Fruit fly (Drosophila melanogaster) whole organism, prepupa: Measurements from ENCODE around the gene CSN6.
A peak's percentile ranks its signal among the peaks of the same experiment; 100 is the strongest.

Source experiments
- Blimp-1 ChIP-seq: fragments of 200-800 bp; sonication (Bioruptor generic); optimal IDR thresholded peaks from 3 replicates; lab custom pipeline; 2017; ENCODE audit warnings: missing biosample characterization, missing genetic modification characterization, mild to moderate bottlenecking, moderate library complexity, missing genetic modification reagents
- CG10631 ChIP-seq: fragments of 200-800 bp; sonication (Bioruptor generic); optimal IDR thresholded peaks from 2 replicates; lab custom pipeline; 2016; ENCODE audit warnings: missing biosample characterization, missing genetic modification characterization
- CG10669 ChIP-seq: fragments of 200-800 bp; sonication (Bioruptor generic); optimal IDR thresholded peaks from 3 replicates; lab custom pipeline; 2018; ENCODE audit warnings: missing biosample characterization, mild to moderate bottlenecking, missing genetic modification characterization, moderate library complexity
- CG11294 ChIP-seq: fragments of 200-800 bp; sonication (Bioruptor generic); IDR thresholded peaks from 2 replicates; pipeline ENCODE4 v1.3.6; 2022; ENCODE audit warnings: missing biosample characterization, missing genetic modification characterization
- CG11902 ChIP-seq: fragments of 200-800 bp; sonication (Bioruptor generic); optimal IDR thresholded peaks from 3 replicates; lab custom pipeline; 2016; ENCODE audit warnings: missing biosample characterization, missing genetic modification characterization
- CG1621 ChIP-seq: fragments of 200-800 bp; sonication (Bioruptor generic); optimal IDR thresholded peaks from 3 replicates; lab custom pipeline; 2018; ENCODE audit warnings: missing biosample characterization, mild to moderate bottlenecking, missing genetic modification characterization
- CG16779 ChIP-seq: fragments of 200-800 bp; sonication (Bioruptor generic); optimal IDR thresholded peaks from 3 replicates; lab custom pipeline; 2017; ENCODE audit warnings: missing biosample characterization, mild to moderate bottlenecking, missing genetic modification characterization
- CG3032 ChIP-seq: fragments of 200-800 bp; optimal IDR thresholded peaks from 2 replicates; lab custom pipeline; 2019; ENCODE audit warnings: missing biosample characterization, mild to moderate bottlenecking, missing genetic modification characterization, moderate library complexity
- CG31627 ChIP-seq: fragments of 200-800 bp; sonication (Bioruptor generic); optimal IDR thresholded peaks from 3 replicates; lab custom pipeline; 2016; ENCODE audit warnings: missing biosample characterization, missing genetic modification characterization
- CG32006 ChIP-seq: fragments of 200-800 bp; sonication (Bioruptor generic); optimal IDR thresholded peaks from 3 replicates; lab custom pipeline; 2017; ENCODE audit warnings: missing biosample characterization, mild to moderate bottlenecking, missing genetic modification characterization
- CG34406 ChIP-seq: fragments of 200-800 bp; sonication (Bioruptor generic); optimal IDR thresholded peaks from 3 replicates; lab custom pipeline; 2016; ENCODE audit warnings: missing biosample characterization, missing genetic modification characterization
- CG4318 ChIP-seq: fragments of 200-800 bp; sonication (Bioruptor generic); optimal IDR thresholded peaks from 3 replicates; lab custom pipeline; 2017; ENCODE audit warnings: missing biosample characterization, mild to moderate bottlenecking, missing genetic modification characterization
- CG6163 ChIP-seq: fragments of 200-800 bp; sonication (Bioruptor generic); IDR thresholded peaks from 3 replicates; pipeline ENCODE4 v1.3.6; 2022; ENCODE audit warnings: missing biosample characterization, missing genetic modification characterization
- CG6792 ChIP-seq: fragments of 200-800 bp; sonication (Bioruptor generic); optimal IDR thresholded peaks from 3 replicates; lab custom pipeline; 2016; ENCODE audit warnings: missing biosample characterization, missing genetic modification characterization
- CG7368 ChIP-seq: fragments of 200-800 bp; sonication (Bioruptor generic); optimal IDR thresholded peaks from 3 replicates; lab custom pipeline; 2016; ENCODE audit warnings: missing biosample characterization, missing genetic modification characterization
- CG8119 ChIP-seq: fragments of 200-800 bp; sonication (Bioruptor generic); IDR thresholded peaks from 3 replicates; pipeline ENCODE4 v1.3.6; 2022; ENCODE audit warnings: missing biosample characterization, missing genetic modification characterization
- CG8319 ChIP-seq: fragments of 200-800 bp; sonication (Bioruptor generic); optimal IDR thresholded peaks from 3 replicates; lab custom pipeline; 2016; ENCODE audit warnings: missing biosample characterization, missing genetic modification characterization
- CG8632 ChIP-seq: fragments of 200-800 bp; sonication (Bioruptor generic); optimal IDR thresholded peaks from 3 replicates; lab custom pipeline; 2016; ENCODE audit warnings: missing biosample characterization, missing genetic modification characterization
- CG9139 ChIP-seq: fragments of 200-800 bp; sonication (Bioruptor generic); optimal IDR thresholded peaks from 3 replicates; lab custom pipeline; 2017; ENCODE audit warnings: missing biosample characterization, mild to moderate bottlenecking, missing genetic modification characterization
- Ets21C ChIP-seq: fragments of 200-800 bp; sonication (Bioruptor generic); optimal IDR thresholded peaks from 3 replicates; lab custom pipeline; 2016; ENCODE audit warnings: missing biosample characterization, missing genetic modification characterization
- Ets96B ChIP-seq: fragments of 200-800 bp; optimal IDR thresholded peaks from 2 replicates; lab custom pipeline; 2019; ENCODE audit warnings: missing biosample characterization, mild to moderate bottlenecking, missing genetic modification characterization, moderate library complexity
- Gug ChIP-seq: fragments of 200-800 bp; sonication (Bioruptor generic); IDR thresholded peaks from 2 replicates; pipeline ENCODE4 v1.3.6; 2022; ENCODE audit warnings: missing biosample characterization, missing genetic modification characterization
- Hr38 ChIP-seq: sonication (Bioruptor generic); optimal IDR thresholded peaks from 2 replicates; lab custom pipeline; 2016; ENCODE audit warnings: missing biosample characterization, missing genetic modification characterization
- Hr4 ChIP-seq: fragments of 200-800 bp; sonication (Bioruptor generic); optimal IDR thresholded peaks from 3 replicates; lab custom pipeline; 2016; ENCODE audit warnings: missing biosample characterization, missing genetic modification characterization
- Met ChIP-seq: fragments of 200-800 bp; sonication (Bioruptor generic); optimal IDR thresholded peaks from 3 replicates; lab custom pipeline; 2016; ENCODE audit warnings: missing biosample characterization, missing genetic modification characterization
- OdsH ChIP-seq: fragments of 200-800 bp; sonication (Bioruptor generic); optimal IDR thresholded peaks from 3 replicates; lab custom pipeline; 2016; ENCODE audit warnings: missing biosample characterization, missing genetic modification characterization
- Smox ChIP-seq: fragments of 200-800 bp; sonication (Bioruptor generic); optimal IDR thresholded peaks from 3 replicates; lab custom pipeline; 2016; ENCODE audit warnings: missing biosample characterization, missing genetic modification characterization
- Sox15 ChIP-seq: fragments of 200-800 bp; sonication (Bioruptor generic); optimal IDR thresholded peaks from 3 replicates; lab custom pipeline; 2016; ENCODE audit warnings: missing biosample characterization, missing genetic modification characterization
- acj6 ChIP-seq: fragments of 200-800 bp; sonication (Bioruptor generic); optimal IDR thresholded peaks from 3 replicates; lab custom pipeline; 2016; ENCODE audit warnings: missing biosample characterization, missing genetic modification characterization
- cyc ChIP-seq: fragments of 200-800 bp; sonication (Bioruptor generic); optimal IDR thresholded peaks from 3 replicates; lab custom pipeline; 2016; ENCODE audit warnings: missing biosample characterization, missing genetic modification characterization
- dac ChIP-seq: fragments of 200-800 bp; sonication (Bioruptor generic); optimal IDR thresholded peaks from 2 replicates; lab custom pipeline; 2017; ENCODE audit warnings: missing biosample characterization, mild to moderate bottlenecking, missing genetic modification characterization
- dsx ChIP-seq: fragments of 200-800 bp; optimal IDR thresholded peaks from 3 replicates; lab custom pipeline; 2019; ENCODE audit warnings: missing biosample characterization, mild to moderate bottlenecking, missing genetic modification characterization, moderate library complexity; ENCODE audit not compliant: poor library complexity, severe bottlenecking
- eg ChIP-seq: fragments of 200-800 bp; sonication (Bioruptor generic); IDR thresholded peaks from 3 replicates; pipeline ENCODE4 v1.3.6; 2022; ENCODE audit warnings: missing biosample characterization, missing genetic modification characterization
- esn ChIP-seq: fragments of 200-800 bp; sonication (Bioruptor generic); optimal IDR thresholded peaks from 2 replicates; lab custom pipeline; 2016; ENCODE audit warnings: missing biosample characterization, mild to moderate bottlenecking, missing genetic modification characterization, moderate library complexity
- fd59A ChIP-seq: fragments of 200-800 bp; sonication (Bioruptor generic); optimal IDR thresholded peaks from 2 replicates; lab custom pipeline; 2017; ENCODE audit warnings: missing biosample characterization, mild to moderate bottlenecking, missing genetic modification characterization, missing genetic modification reagents
- lz ChIP-seq: fragments of 200-800 bp; sonication (Bioruptor generic); optimal IDR thresholded peaks from 3 replicates; lab custom pipeline; 2016; ENCODE audit warnings: missing biosample characterization, missing genetic modification characterization
- net ChIP-seq: fragments of 200-800 bp; sonication (Bioruptor generic); optimal IDR thresholded peaks from 3 replicates; lab custom pipeline; 2016; ENCODE audit warnings: missing biosample characterization, missing genetic modification characterization
- salr ChIP-seq, 2 experiments: fragments of 200-800 bp; sonication (Bioruptor generic); optimal IDR thresholded peaks; 3 replicates each; lab custom pipeline; 2016 to 2018; ENCODE audit warnings: missing biosample characterization in 2 of 2, missing genetic modification characterization in 2 of 2, mild to moderate bottlenecking in 1 of 2
- ss ChIP-seq, 2 experiments: fragments of 200-800 bp; sonication (Bioruptor generic); optimal IDR thresholded peaks; 2 replicates in 1 of 2; 3 replicates in 1 of 2; lab custom pipeline; 2017 to 2018; ENCODE audit warnings: mild to moderate bottlenecking in 2 of 2, missing biosample characterization in 2 of 2, missing genetic modification characterization in 2 of 2, moderate library complexity in 1 of 2
- topi ChIP-seq: fragments of 200-800 bp; sonication (Bioruptor generic); optimal IDR thresholded peaks from 3 replicates; lab custom pipeline; 2016; ENCODE audit warnings: missing biosample characterization, missing genetic modification characterization
- vri ChIP-seq: fragments of 200-800 bp; sonication (Bioruptor generic); optimal IDR thresholded peaks from 3 replicates; lab custom pipeline; 2016; ENCODE audit warnings: missing biosample characterization, mild to moderate bottlenecking, missing genetic modification characterization

Gene CSN6

dm6 chr3R:22625514-22626333 lies 45.2 kb downstream of the CSN6 start (continued):
- TF ChIP-seq CG3032 (tag; lab: Kevin White, UChicago) (no peak), CG11902 (GFP tag; lab: Kevin White, UChicago) (peak; percentile 52), salr (GFP tag; optimal IDR thresholded peaks at IDR 0.05; lab: Kevin White, UChicago) (no peak), CG8119 (GFP tag; lab: Robert Waterston, UW) (peak; percentile 42; the same call in 1 of the 3 replicates), fd59A (no peak), CG8632 (GFP tag; lab: Kevin White, UChicago) (peak; percentile 53), dsx (GFP tag; lab: Kevin White, UChicago) (peak; percentile 35), esn (GFP tag; lab: Kevin White, UChicago) (peak; percentile 81), CG10631 (GFP tag; lab: Kevin White, UChicago) (peak; percentile 46), CG32006 (GFP tag; lab: Kevin White, UChicago) (peak; percentile 53), CG16779 (tag; lab: Kevin White, UChicago) (no peak), Hr4 (GFP tag; lab: Kevin White, UChicago) (peak; percentile 54), Hr38 (no peak), dac (no peak), CG31627 (GFP tag; lab: Kevin White, UChicago) (peak; percentile 57), CG10669 (peak; percentile 68), vri (GFP tag; lab: Kevin White, UChicago) (no peak), CG34406 (GFP tag; lab: Kevin White, UChicago) (peak; percentile 16), CG11294 (GFP tag; lab: Robert Waterston, UW) (no peak), net (GFP tag; lab: Kevin White, UChicago) (peak; percentile 33), Sox15 (GFP tag; lab: Kevin White, UChicago) (peak; percentile 31), Smox (GFP tag; lab: Kevin White, UChicago) (peak; percentile 70), CG9139 (GFP tag; lab: Kevin White, UChicago) (no peak), OdsH (GFP tag; lab: Kevin White, UChicago) (peak; percentile 56), Blimp-1 (GFP tag; lab: Kevin White, UChicago) (peak; percentile 44), CG1621 (tag; lab: Kevin White, UChicago) (no peak), Ets21C (GFP tag; lab: Kevin White, UChicago) (peak; percentile 34), cyc (GFP tag; lab: Kevin White, UChicago) (peak; percentile 67), eg (GFP tag; lab: Robert Waterston, UW) (no peak), Gug (GFP tag; lab: Robert Waterston, UW) (no peak), CG7368 (GFP tag; lab: Kevin White, UChicago) (no peak), CG6792 (GFP tag; lab: Kevin White, UChicago) (peak; percentile 55), CG6163 (GFP tag; lab: Robert Waterston, UW) (no peak), Ets96B (tag; lab: Kevin White, UChicago) (peak; percentile 35), CG4318 (GFP tag; lab: Kevin White, UChicago) (no peak), CG8319 (no peak), Met (GFP tag; lab: Kevin White, UChicago) (peak; percentile 56), lz (GFP tag; lab: Kevin White, UChicago) (peak; percentile 34)
- TF ChIP-seq, all 60 proteins: peak for 38

- TF ChIP-seq lz (GFP tag; lab: Kevin White, UChicago): no peak
- no peak for TF ChIP-seq acj6 (GFP tag; lab: Kevin White, UChicago)
- no peak for TF ChIP-seq Gug (GFP tag; lab: Robert Waterston, UW)
- TF ChIP-seq Met (GFP tag; lab: Kevin White, UChicago): no peak
- no peak for TF ChIP-seq dac
- no peak for TF ChIP-seq CG4318 (GFP tag; lab: Kevin White, UChicago)
- no peak for TF ChIP-seq dsx (GFP tag; lab: Kevin White, UChicago)
- TF ChIP-seq ss (GFP tag; optimal IDR thresholded peaks at IDR 0.05; lab: Kevin White, UChicago): no peak
- TF ChIP-seq CG6163 (GFP tag; lab: Robert Waterston, UW): no peak
- no peak for TF ChIP-seq topi
- no peak for TF ChIP-seq Hr4 (GFP tag; lab: Kevin White, UChicago)
- no peak for TF ChIP-seq Ets21C (GFP tag; lab: Kevin White, UChicago)
- TF ChIP-seq CG31627 (GFP tag; lab: Kevin White, UChicago): no peak
Observed at dm6 chr3R:22626334-22626688, 45.7 kb downstream of the CSN6 start.
